Worm (Caenorhabditis elegans): ENCODE results near the gene xrn-2.

DNA sequence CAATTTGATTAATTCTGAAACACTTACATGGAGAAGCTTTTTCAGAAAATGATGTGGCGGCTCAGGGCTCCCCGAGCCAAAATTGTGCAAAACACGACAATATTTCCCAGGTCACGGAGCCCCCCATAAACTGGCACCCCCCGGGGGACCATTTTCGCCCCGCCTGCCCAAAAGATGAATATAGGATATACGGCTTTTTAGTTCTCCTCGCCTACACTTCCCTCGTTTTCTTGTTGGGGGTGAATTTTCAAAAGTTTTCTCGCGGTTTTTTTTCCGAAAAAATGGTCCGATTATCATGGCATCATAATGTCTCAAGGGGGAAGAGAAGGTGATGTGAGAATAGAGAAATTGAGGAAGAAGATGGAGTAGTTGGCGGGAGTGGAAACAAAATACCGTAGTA is 33.5 kb upstream of the xrn-2 start, which contains the start of gene K09E4.4:
- TF ChIP-seq dao-5 (tag; optimal IDR thresholded peaks at IDR 0.05) (no peak), him-1 (tag; optimal IDR thresholded peaks at IDR 0.05) (no peak)

All from whole organism, L4/young adult.